Worm (Caenorhabditis elegans) whole organism, L1 larva: ENCODE data around the gene ifp-1.

Experiments used
- aly-2 ChIP-seq: fragments of 150-350 bp; optimal IDR thresholded peaks from 2 replicates; lab custom pipeline; 2014; ENCODE audit warnings: missing biosample characterization, missing genetic modification characterization
- ama-1 ChIP-seq: fragments of 150-350 bp; optimal IDR thresholded peaks from 2 replicates; lab custom pipeline; 2014
- dpl-1 ChIP-seq, 3 experiments: fragments of 150-350 bp in 2 of 3; sonication (generic microtip) in 1 of 3; optimal IDR thresholded peaks; 2 replicates each; lab custom pipeline; 2014 to 2017; ENCODE audit warnings: missing biosample characterization in 3 of 3, missing genetic modification characterization in 3 of 3, missing genetic modification reagents in 3 of 3
- efl-1 ChIP-seq, 4 experiments: fragments of 150-350 bp; optimal IDR thresholded peaks in 3 of 4; peaks in 1 of 4; 1 replicate in 1 of 4; 2 replicates in 3 of 4; lab custom pipeline; 2014; ENCODE audit warnings: missing biosample characterization in 2 of 4, missing genetic modification characterization in 2 of 4, missing genetic modification reagents in 2 of 4
- elt-2 ChIP-seq: sonication (generic microtip); optimal IDR thresholded peaks from 2 replicates; lab custom pipeline; 2016; ENCODE audit warnings: missing genetic modification characterization, mild to moderate bottlenecking, inconsistent platforms, missing compliant biosample characterization, missing genetic modification reagents
- grh-1 ChIP-seq: fragments of 200-800 bp; sonication (Bioruptor generic); IDR thresholded peaks from 2 replicates; pipeline ENCODE4 v1.3.6; 2022; ENCODE audit warnings: missing genetic modification reagents, missing genetic modification characterization, missing compliant biosample characterization
- lin-13 ChIP-seq: fragments of 150-350 bp; optimal IDR thresholded peaks from 2 replicates; lab custom pipeline; 2014; ENCODE audit warnings: missing biosample characterization, missing genetic modification reagents, missing genetic modification characterization
- lir-3 ChIP-seq: sonication (generic microtip); optimal IDR thresholded peaks from 2 replicates; lab custom pipeline; 2016; ENCODE audit warnings: mild to moderate bottlenecking, missing genetic modification characterization, moderate library complexity, missing compliant biosample characterization; ENCODE audit not compliant: poor library complexity
- mep-1 ChIP-seq: fragments of 150-350 bp; optimal IDR thresholded peaks from 2 replicates; lab custom pipeline; 2014; ENCODE audit warnings: missing biosample characterization, missing genetic modification characterization
- nhr-11 ChIP-seq: fragments of 150-350 bp; optimal IDR thresholded peaks from 2 replicates; lab custom pipeline; 2014; ENCODE audit warnings: missing biosample characterization, missing genetic modification characterization
- nhr-77 ChIP-seq: fragments of 150-350 bp; optimal IDR thresholded peaks from 2 replicates; lab custom pipeline; 2014; ENCODE audit warnings: missing biosample characterization, missing genetic modification characterization
- snpc-4 ChIP-seq: fragments of 150-350 bp; optimal IDR thresholded peaks from 2 replicates; lab custom pipeline; 2014; ENCODE audit warnings: missing biosample characterization, missing genetic modification characterization
- zag-1 ChIP-seq: fragments of 150-350 bp; optimal IDR thresholded peaks from 2 replicates; lab custom pipeline; 2014; ENCODE audit warnings: missing biosample characterization, missing genetic modification characterization
- ztf-11 ChIP-seq, 2 experiments: sonication (generic microtip); optimal IDR thresholded peaks; 2 replicates each; lab custom pipeline; 2016 to 2017; ENCODE audit warnings: missing genetic modification characterization in 2 of 2, missing biosample characterization in 1 of 2, missing compliant biosample characterization in 1 of 2

DNA sequence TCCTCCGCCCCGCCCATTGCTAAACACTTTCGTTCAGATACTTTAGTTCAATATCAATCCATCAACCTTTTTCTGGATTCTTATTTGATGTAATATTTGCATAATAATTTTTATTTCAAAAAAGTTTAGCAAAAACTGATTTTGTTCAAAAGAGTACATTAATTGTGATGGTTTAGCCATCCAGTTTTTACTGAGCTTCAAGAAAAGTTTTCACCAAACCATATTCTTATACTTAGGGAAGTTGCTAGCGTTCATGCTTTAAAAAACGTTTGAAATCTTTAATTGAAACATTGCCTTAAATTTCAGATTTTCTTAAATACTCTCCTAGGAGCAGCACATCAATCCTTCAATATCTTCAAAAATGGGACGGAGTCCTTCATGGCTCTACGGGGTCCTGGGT, 37.3 kb upstream of the ifp-1 start, which contains the start of gene him-4:
- TF ChIP-seq lin-13 (GFP tag; lab: Kevin White, UChicago): no peak
- no peak for TF ChIP-seq nhr-11 (tag; lab: Kevin White, UChicago)
- no peak for TF ChIP-seq ztf-11 (tag; optimal IDR thresholded peaks at IDR 0.05; lab: Kevin White, UChicago)
- no peak for TF ChIP-seq grh-1 (GFP tag; lab: Robert Waterston, UW)
- TF ChIP-seq nhr-77 (tag; lab: Kevin White, UChicago): no peak
- no peak for TF ChIP-seq ama-1 (lab: Kevin White, UChicago)
- TF ChIP-seq snpc-4: no peak
- TF ChIP-seq zag-1 (tag; lab: Kevin White, UChicago): no peak
- no peak for TF ChIP-seq efl-1 (optimal IDR thresholded peaks at IDR 0.05; lab: Kevin White, UChicago)
- TF ChIP-seq efl-1 (GFP tag; optimal IDR thresholded peaks at IDR 0.05 in 1 of 2; lab: Kevin White, UChicago): no peak
- TF ChIP-seq elt-2 (tag; lab: Kevin White, UChicago): no peak
- no peak for TF ChIP-seq aly-2 (tag; lab: Kevin White, UChicago)
- no peak for TF ChIP-seq mep-1
- TF ChIP-seq lir-3 (tag; lab: Kevin White, UChicago): no peak
- TF ChIP-seq dpl-1 (GFP tag; optimal IDR thresholded peaks at IDR 0.05; lab: Kevin White, UChicago): no peak
